Worm (Caenorhabditis elegans) whole organism, early embryonic: ENCODE measurements around the gene cpt-4.

Source experiments
- aly-1 ChIP-seq: sonication (generic microtip); optimal IDR thresholded peaks from 2 replicates; lab custom pipeline; 2016; ENCODE audit warnings: missing genetic modification characterization, missing compliant biosample characterization
- ama-1 ChIP-seq: fragments of 150-350 bp; optimal IDR thresholded peaks from 2 replicates; lab custom pipeline; 2014
- ceh-36 ChIP-seq: sonication (generic microtip); optimal IDR thresholded peaks from 2 replicates; lab custom pipeline; 2016; ENCODE audit warnings: missing genetic modification characterization, inconsistent platforms, missing compliant biosample characterization
- flt-1 ChIP-seq: fragments of 200-800 bp; sonication (Bioruptor generic); IDR thresholded peaks from 2 replicates; pipeline ENCODE4 v1.3.6; 2022; ENCODE audit warnings: missing genetic modification characterization, missing compliant biosample characterization
- hmbx-1 ChIP-seq: sonication (generic microtip); optimal IDR thresholded peaks from 2 replicates; lab custom pipeline; 2016; ENCODE audit warnings: mild to moderate bottlenecking, missing genetic modification characterization, missing compliant biosample characterization
- hmg-4 ChIP-seq: fragments of 200-800 bp; sonication (Bioruptor generic); optimal IDR thresholded peaks from 2 replicates; lab custom pipeline; 2018; ENCODE audit warnings: mild to moderate bottlenecking, missing genetic modification characterization, missing compliant biosample characterization
- hnd-1 ChIP-seq: sonication (generic microtip); optimal IDR thresholded peaks from 2 replicates; lab custom pipeline; 2016; ENCODE audit warnings: missing genetic modification characterization, missing compliant biosample characterization
- pes-1 ChIP-seq: fragments of 200-800 bp; sonication (Bioruptor generic); IDR thresholded peaks from 2 replicates; pipeline ENCODE4 v1.3.6; 2022; ENCODE audit warnings: missing genetic modification reagents, missing genetic modification characterization, missing compliant biosample characterization
- sea-1 ChIP-seq: fragments of 200-800 bp; sonication (Bioruptor generic); conservative IDR thresholded peaks from 2 replicates; pipeline ENCODE4 v1.3.6; 2022; ENCODE audit warnings: missing genetic modification characterization, missing compliant biosample characterization
- tbx-11 ChIP-seq: fragments of 200-800 bp; sonication (Bioruptor generic); IDR thresholded peaks from 2 replicates; pipeline ENCODE4 v1.3.6; 2022; ENCODE audit warnings: missing genetic modification characterization, missing compliant biosample characterization
- tbx-37 ChIP-seq: fragments of 200-800 bp; sonication (Bioruptor generic); conservative IDR thresholded peaks from 2 replicates; pipeline ENCODE4 v1.3.6; 2022; ENCODE audit warnings: missing genetic modification reagents, missing genetic modification characterization, missing compliant biosample characterization

DNA sequence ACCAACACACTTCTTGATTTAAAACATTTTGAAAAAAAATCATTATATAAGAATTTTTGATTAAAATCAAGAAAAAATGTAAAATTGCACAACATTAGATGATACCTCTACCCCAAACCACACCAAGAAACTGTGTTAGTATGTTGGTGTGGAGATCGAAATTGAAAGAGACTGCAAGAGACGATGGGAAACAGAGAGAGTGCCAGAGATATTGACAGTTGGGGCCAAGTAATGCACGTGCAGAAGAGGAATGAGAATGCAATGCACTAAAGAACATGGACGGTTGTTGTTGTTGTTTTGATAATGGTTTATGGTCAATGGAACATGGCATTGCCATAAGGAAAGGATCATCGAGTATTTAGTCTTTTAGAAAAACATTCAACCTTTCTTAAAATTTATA, 4.7 kb upstream of the cpt-4 start:
- TF ChIP-seq ama-1 (no peak), flt-1 (GFP tag; lab: Robert Waterston, UW) (no peak), pes-1 (GFP tag; lab: Robert Waterston, UW) (no peak), hmg-4 (GFP tag; lab: Kevin White, UChicago) (no peak), hnd-1 (tag; lab: Kevin White, UChicago) (no peak), tbx-11 (GFP tag; lab: Robert Waterston, UW) (no peak), tbx-37 (GFP tag; lab: Robert Waterston, UW) (no peak), sea-1 (GFP tag; lab: Robert Waterston, UW) (no peak), aly-1 (tag; lab: Kevin White, UChicago) (no peak), ceh-36 (no peak), hmbx-1 (tag; lab: Kevin White, UChicago) (no peak)
